Fruit fly (Drosophila melanogaster) Kc167 (cell line): ENCODE measurements around the gene CG9467.

Experiments used
- Sin3A ChIP-seq: fragments of >200 bp; optimal IDR thresholded peaks from 2 replicates; lab custom pipeline; 2018; ENCODE audit warnings: missing external identifiers
- psq ChIP-seq: fragments of >200 bp; optimal IDR thresholded peaks from 2 replicates; lab custom pipeline; 2017; ENCODE audit warnings: missing external identifiers

DNA sequence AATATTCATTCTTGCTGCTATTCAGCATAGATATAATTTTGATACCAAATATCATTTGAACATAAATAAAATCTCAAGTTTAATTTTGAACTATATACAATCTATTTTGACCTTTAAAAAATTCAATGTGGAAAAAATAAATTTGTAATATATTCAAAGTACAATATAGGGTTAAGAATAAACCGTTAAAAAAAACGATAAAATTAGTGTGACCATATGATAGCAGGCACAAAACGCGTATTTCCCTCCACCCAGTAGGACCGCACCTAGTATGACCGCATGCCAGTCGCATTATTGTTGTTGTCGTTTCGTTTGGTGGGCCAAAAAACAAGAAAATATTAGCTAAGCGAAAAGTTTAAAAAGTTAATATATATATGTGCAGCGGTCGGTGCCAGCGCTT lies 7.8 kb downstream of the CG9467 start, which contains the start of gene CG8516:
- TF ChIP-seq Sin3A (no peak), psq (lab: Kevin White, UChicago) (no peak)
